Worm (Caenorhabditis elegans): ENCODE results near the gene srlf-11.
A peak's percentile ranks its signal among the peaks of the same experiment; 100 is the strongest.

DNA sequence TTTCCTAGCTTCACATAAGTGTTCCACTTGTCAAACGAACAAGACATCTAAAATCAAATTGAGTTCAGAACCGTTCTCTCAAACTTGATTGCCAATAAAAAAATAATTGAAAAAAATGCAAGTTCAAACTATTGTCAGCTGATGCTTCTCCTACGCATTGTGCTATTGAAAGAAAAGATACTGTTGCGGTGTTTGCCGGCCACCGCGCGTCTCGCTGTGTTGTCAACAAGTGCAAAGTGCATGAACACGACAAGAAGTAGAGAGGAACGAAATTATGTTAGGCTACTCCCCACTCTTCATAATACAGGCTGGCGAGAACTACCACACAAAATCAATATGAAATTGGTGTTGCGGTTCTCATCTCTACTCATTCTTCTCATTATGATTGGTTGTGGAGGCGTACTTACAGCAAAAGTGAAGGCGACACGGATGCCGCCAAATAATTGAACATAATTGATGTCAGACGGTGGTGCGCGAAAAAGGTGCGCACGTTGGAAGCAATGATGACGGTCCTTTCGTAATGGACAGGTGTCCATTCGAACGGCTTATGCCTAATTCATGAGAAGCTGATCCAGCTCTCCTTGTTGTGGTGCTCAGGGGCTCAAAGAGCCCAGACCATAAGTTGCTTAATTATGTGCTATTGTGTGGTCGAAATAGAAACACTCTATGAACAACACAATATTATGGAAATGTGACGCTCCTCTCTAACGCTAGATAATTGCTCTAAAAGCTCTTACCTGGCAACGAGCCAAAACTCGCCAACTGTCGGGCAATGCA, 18.3 kb downstream of the srlf-11 start:
- TF ChIP-seq elt-2 (tag; optimal IDR thresholded peaks at IDR 0.05) (no peak), ceh-9 (tag; optimal IDR thresholded peaks at IDR 0.05) (no peak), egl-27 (tag; optimal IDR thresholded peaks at IDR 0.05) (no peak), ceh-82 (tag; optimal IDR thresholded peaks at IDR 0.05) (no peak), pha-4 (tag; optimal IDR thresholded peaks at IDR 0.05) (peak; percentile 68), elt-1 (tag; optimal IDR thresholded peaks at IDR 0.05) (no peak), unc-39 (tag; optimal IDR thresholded peaks at IDR 0.05) (no peak), sea-2 (GFP tag; optimal IDR thresholded peaks at IDR 0.05) (no peak), aly-2 (tag; optimal IDR thresholded peaks at IDR 0.05) (no peak), unc-62 (GFP tag; optimal IDR thresholded peaks at IDR 0.05) (no peak), snpc-4 (tag; optimal IDR thresholded peaks at IDR 0.05) (no peak), nhr-77 (tag; optimal IDR thresholded peaks at IDR 0.05) (no peak)
